Worm (Caenorhabditis elegans): ENCODE results near the gene zipt-2.3.

ce11 chrII:13722763-13723162, 7.1 kb upstream of the zipt-2.3 start, which contains the start of gene Y54G9A.5:
- TF ChIP-seq med-1 (GFP tag; optimal IDR thresholded peaks at IDR 0.05; ENCODE audit: insufficient read depth) (no peak), T22C8.4 (GFP tag; IDR thresholded peaks at IDR 0.05) (no peak), klf-2 (GFP tag; conservative IDR thresholded peaks at IDR 0.05) (no peak)

All from whole organism, midembryonic.